Fruit fly (Drosophila melanogaster) S2 (cell line): ENCODE results near the gene slx1.

Experiments
- CG8478 ChIP-seq: fragments of >200 bp; optimal IDR thresholded peaks from 2 replicates; lab custom pipeline; 2018
- CTCF ChIP-seq, 2 experiments: fragments of >200 bp; optimal IDR thresholded peaks; 2 replicates each; lab custom pipeline; 2018

- TF ChIP-seq CTCF (optimal IDR thresholded peaks at IDR 0.05; lab: Kevin White, UChicago) = no peak
- no peak for TF ChIP-seq CG8478 (lab: Kevin White, UChicago)
These were observed 549 bp upstream of the slx1 start for dm6 chr3R:4641254-4641573.
